Worm (Caenorhabditis elegans) whole organism, L3 larva: ENCODE results near the gene tebp-1.
"Not testable (repeated sequence)": the region's sequence is repeated elsewhere in the genome, so short reads cannot be mapped to it uniquely, and the experiment has no call there.

Experiments
- ama-1 ChIP-seq: fragments of 150-350 bp; optimal IDR thresholded peaks from 2 replicates; lab custom pipeline; 2018
- elt-1 ChIP-seq: fragments of 150-350 bp; optimal IDR thresholded peaks from 2 replicates; lab custom pipeline; 2014; ENCODE audit warnings: missing biosample characterization, missing genetic modification characterization
- fkh-10 ChIP-seq: sonication (generic microtip); optimal IDR thresholded peaks from 2 replicates; lab custom pipeline; 2017; ENCODE audit warnings: missing biosample characterization, missing genetic modification reagents, missing genetic modification characterization
- nhr-25 ChIP-seq: sonication (generic microtip); optimal IDR thresholded peaks from 2 replicates; lab custom pipeline; 2017; ENCODE audit warnings: missing biosample characterization, missing genetic modification characterization

- TF ChIP-seq fkh-10 (GFP tag; lab: Kevin White, UChicago); ama-1 (lab: Kevin White, UChicago); nhr-25; elt-1 (tag; lab: Kevin White, UChicago): not testable (repeated sequence)
Observed at ce11 chrII:14346243-14346642, 15.6 kb upstream of the tebp-1 start, which contains the start of gene Y54G11A.9.
